Worm (Caenorhabditis elegans): Measurements from ENCODE around the gene F18H3.1.
A peak's percentile ranks its signal among the peaks of the same experiment; 100 is the strongest.

F18H3.1 gene

ce11 chrX:13503839-13504238, 15.6 kb upstream of the F18H3.1 start (continued):
- no peak for TF ChIP-seq C08G9.2 (tag; optimal IDR thresholded peaks at IDR 0.05)
- no peak for TF ChIP-seq nhr-232 (tag; optimal IDR thresholded peaks at IDR 0.05)
- no peak for TF ChIP-seq eyg-1 (tag; optimal IDR thresholded peaks at IDR 0.05)
- no peak for TF ChIP-seq rnt-1 (tag; optimal IDR thresholded peaks at IDR 0.05)
- no peak for TF ChIP-seq unc-55 (GFP tag; optimal IDR thresholded peaks at IDR 0.05)
- no peak for TF ChIP-seq ceh-34 (tag; optimal IDR thresholded peaks at IDR 0.05)
- TF ChIP-seq T23F11.4 (GFP tag; optimal IDR thresholded peaks at IDR 0.05), result no peak
- no peak for TF ChIP-seq unc-86 (tag; optimal IDR thresholded peaks at IDR 0.05)
- no peak for TF ChIP-seq tbx-2 (tag; optimal IDR thresholded peaks at IDR 0.05)
- TF ChIP-seq pha-4 (tag; optimal IDR thresholded peaks at IDR 0.05), result no peak
- TF ChIP-seq pqm-1 (tag; optimal IDR thresholded peaks at IDR 0.05), result no peak
- TF ChIP-seq ceh-14 (tag; optimal IDR thresholded peaks at IDR 0.05), result peak; percentile 1
- TF ChIP-seq ceh-48 (tag; optimal IDR thresholded peaks at IDR 0.05), result no peak
- no peak for TF ChIP-seq pros-1 (tag; optimal IDR thresholded peaks at IDR 0.05)
- no peak for TF ChIP-seq hlh-15 (tag; optimal IDR thresholded peaks at IDR 0.05)
- no peak for TF ChIP-seq dve-1 (tag; optimal IDR thresholded peaks at IDR 0.05)
- TF ChIP-seq lim-6 (tag; optimal IDR thresholded peaks at IDR 0.05), result no peak
- TF ChIP-seq fkh-10 (GFP tag; optimal IDR thresholded peaks at IDR 0.05), result no peak
- TF ChIP-seq K02D7.2 (tag; optimal IDR thresholded peaks at IDR 0.05), result no peak
- TF ChIP-seq pat-9 (tag; optimal IDR thresholded peaks at IDR 0.05), result no peak
- no peak for TF ChIP-seq che-1 (tag; optimal IDR thresholded peaks at IDR 0.05)
- no peak for TF ChIP-seq nhr-11 (tag; optimal IDR thresholded peaks at IDR 0.05)
- no peak for TF ChIP-seq elt-2 (tag; optimal IDR thresholded peaks at IDR 0.05)
- TF ChIP-seq ceh-24 (tag; optimal IDR thresholded peaks at IDR 0.05), result no peak
- TF ChIP-seq ets-4 (tag; optimal IDR thresholded peaks at IDR 0.05), result no peak
- TF ChIP-seq elt-4 (tag; optimal IDR thresholded peaks at IDR 0.05), result no peak
- TF ChIP-seq dmd-4 (tag; optimal IDR thresholded peaks at IDR 0.05; ENCODE audit: borderline replicate concordance), result peak; percentile 25
- no peak for TF ChIP-seq hlh-30 (tag; optimal IDR thresholded peaks at IDR 0.05; ENCODE audit: insufficient read depth)
- TF ChIP-seq pax-1 (tag; optimal IDR thresholded peaks at IDR 0.05), result no peak
- no peak for TF ChIP-seq Y22D7AL.16 (tag; optimal IDR thresholded peaks at IDR 0.05)
- no peak for TF ChIP-seq F13H6.1 (tag; optimal IDR thresholded peaks at IDR 0.05)
- TF ChIP-seq zip-5 (tag; optimal IDR thresholded peaks at IDR 0.05), result no peak
- peak; percentile 19 for TF ChIP-seq nfya-1 (tag; optimal IDR thresholded peaks at IDR 0.05)

ce11 chrX:13505201-13505600, 14.3 kb upstream of the F18H3.1 start:
- TF ChIP-seq ceh-31 (tag; optimal IDR thresholded peaks at IDR 0.05), result no peak
- TF ChIP-seq ceh-6 (GFP tag; optimal IDR thresholded peaks at IDR 0.05), result no peak
- TF ChIP-seq ceh-2 (tag; optimal IDR thresholded peaks at IDR 0.05), result no peak
- peak; percentile 5 for TF ChIP-seq unc-42 (tag; optimal IDR thresholded peaks at IDR 0.05)

DNA sequence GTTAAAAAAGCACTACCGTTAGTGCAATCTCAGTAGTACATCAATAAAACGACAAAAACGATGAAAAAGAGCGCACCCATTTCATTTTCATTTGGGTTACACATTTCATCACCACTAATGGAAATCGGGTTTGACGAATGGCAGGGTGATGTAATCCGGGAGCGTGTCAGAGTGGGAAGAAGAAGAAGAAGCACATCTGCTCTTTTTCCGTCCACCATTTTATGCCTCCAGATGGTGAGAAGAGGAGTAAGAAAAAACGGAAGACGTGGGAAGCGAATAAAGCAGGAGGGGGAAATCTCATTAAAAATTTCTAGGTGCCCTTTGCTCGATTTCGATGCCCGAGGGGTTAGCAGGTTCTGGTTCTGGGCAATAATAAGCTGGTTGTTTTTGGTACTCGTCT, 13.4 kb upstream of the F18H3.1 start:
- TF ChIP-seq unc-42 (tag; optimal IDR thresholded peaks at IDR 0.05), result peak; percentile 42
- TF ChIP-seq ceh-31 (tag; optimal IDR thresholded peaks at IDR 0.05), result peak; percentile 8
- TF ChIP-seq pag-3 (tag; optimal IDR thresholded peaks at IDR 0.05; ENCODE audit: borderline replicate concordance), result no peak

DNA sequence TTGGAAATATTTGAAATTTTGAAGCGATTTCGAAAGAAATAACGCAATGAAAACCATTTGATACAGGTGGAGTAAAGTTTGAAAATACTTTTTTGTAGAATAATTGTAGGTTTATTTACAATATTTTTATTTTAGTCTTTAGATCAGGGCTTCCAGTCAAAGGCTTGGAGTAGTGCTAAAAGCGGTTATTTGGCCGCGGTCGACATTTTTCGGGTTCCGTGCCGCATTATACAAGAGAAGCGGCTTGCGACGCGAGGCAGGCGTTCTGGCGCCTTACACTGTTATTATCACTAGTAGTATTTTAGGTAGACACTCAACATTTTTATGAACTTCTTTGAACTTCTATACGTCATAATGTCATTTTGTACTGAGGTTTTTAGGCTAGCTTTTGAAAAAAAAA, 13.0 kb upstream of the F18H3.1 start:
- TF ChIP-seq elt-2 (tag; optimal IDR thresholded peaks at IDR 0.05) (no peak), tbx-2 (tag; optimal IDR thresholded peaks at IDR 0.05) (no peak), pha-4 (tag; optimal IDR thresholded peaks at IDR 0.05) (no peak), F13H6.1 (tag; optimal IDR thresholded peaks at IDR 0.05) (no peak), dmd-4 (tag; optimal IDR thresholded peaks at IDR 0.05; ENCODE audit: borderline replicate concordance) (no peak), zip-5 (tag; optimal IDR thresholded peaks at IDR 0.05) (no peak), ceh-14 (tag; optimal IDR thresholded peaks at IDR 0.05) (no peak), nhr-232 (tag; optimal IDR thresholded peaks at IDR 0.05) (no peak), npax-4 (tag; optimal IDR thresholded peaks at IDR 0.05) (no peak), ref-2 (tag; optimal IDR thresholded peaks at IDR 0.05) (no peak), sdc-2 (tag; optimal IDR thresholded peaks at IDR 0.05) (no peak), ceh-19 (GFP tag; optimal IDR thresholded peaks at IDR 0.05) (no peak), ceh-9 (tag; optimal IDR thresholded peaks at IDR 0.05) (no peak), ceh-2 (tag; optimal IDR thresholded peaks at IDR 0.05) (no peak)

All from whole organism, late embryonic.